Worm (Caenorhabditis elegans) whole organism, late embryonic: ENCODE results near the gene gst-3.

ENCODE experiments used
- C08G9.2 ChIP-seq: sonication (generic microtip); optimal IDR thresholded peaks from 2 replicates; lab custom pipeline; 2016; ENCODE audit warnings: mild to moderate bottlenecking, missing genetic modification characterization, moderate library complexity, missing compliant biosample characterization
- F13H6.1 ChIP-seq: sonication (generic microtip); optimal IDR thresholded peaks from 2 replicates; lab custom pipeline; 2016; ENCODE audit warnings: missing genetic modification characterization, missing compliant biosample characterization
- Y22D7AL.16 ChIP-seq: sonication (generic microtip); optimal IDR thresholded peaks from 2 replicates; lab custom pipeline; 2016; ENCODE audit warnings: missing genetic modification characterization, missing compliant biosample characterization
- ahr-1 ChIP-seq: sonication (generic microtip); optimal IDR thresholded peaks from 2 replicates; lab custom pipeline; 2016; ENCODE audit warnings: missing genetic modification characterization, missing compliant biosample characterization
- ceh-19 ChIP-seq: fragments of 200-800 bp; sonication (Bioruptor generic); optimal IDR thresholded peaks from 2 replicates; lab custom pipeline; 2018; ENCODE audit warnings: mild to moderate bottlenecking, missing genetic modification characterization, missing compliant biosample characterization
- ceh-24 ChIP-seq: sonication (generic microtip); optimal IDR thresholded peaks from 2 replicates; lab custom pipeline; 2016; ENCODE audit warnings: mild to moderate bottlenecking, missing genetic modification characterization, missing compliant biosample characterization
- ceh-31 ChIP-seq: sonication (generic microtip); optimal IDR thresholded peaks from 2 replicates; lab custom pipeline; 2016; ENCODE audit warnings: missing genetic modification characterization, missing compliant biosample characterization
- ceh-34 ChIP-seq: sonication (generic microtip); optimal IDR thresholded peaks from 2 replicates; lab custom pipeline; 2016; ENCODE audit warnings: mild to moderate bottlenecking, missing genetic modification characterization, missing compliant biosample characterization
- dve-1 ChIP-seq: sonication (generic microtip); optimal IDR thresholded peaks from 2 replicates; lab custom pipeline; 2017; ENCODE audit warnings: antibody characterized with exemption, mild to moderate bottlenecking, missing genetic modification characterization, missing compliant biosample characterization
- elt-2 ChIP-seq: sonication (generic microtip); optimal IDR thresholded peaks from 2 replicates; lab custom pipeline; 2016; ENCODE audit warnings: missing genetic modification reagents, missing genetic modification characterization, missing compliant biosample characterization
- elt-4 ChIP-seq: sonication (generic microtip); optimal IDR thresholded peaks from 2 replicates; lab custom pipeline; 2016; ENCODE audit warnings: missing genetic modification characterization, missing compliant biosample characterization
- ets-4 ChIP-seq: sonication (generic microtip); optimal IDR thresholded peaks from 2 replicates; lab custom pipeline; 2016; ENCODE audit warnings: missing genetic modification characterization, missing compliant biosample characterization
- fax-1 ChIP-seq: sonication (generic microtip); optimal IDR thresholded peaks from 2 replicates; lab custom pipeline; 2016; ENCODE audit warnings: missing genotype, missing genetic modification characterization, missing compliant biosample characterization
- fkh-6 ChIP-seq: sonication (generic microtip); optimal IDR thresholded peaks from 2 replicates; lab custom pipeline; 2016; ENCODE audit warnings: missing genetic modification characterization, missing compliant biosample characterization
- gmeb-2 ChIP-seq: sonication (generic microtip); optimal IDR thresholded peaks from 2 replicates; lab custom pipeline; 2016; ENCODE audit warnings: missing genetic modification characterization, inconsistent platforms, missing compliant biosample characterization
- hlh-13 ChIP-seq: fragments of 200-800 bp; sonication (Bioruptor generic); optimal IDR thresholded peaks from 2 replicates; lab custom pipeline; 2018; ENCODE audit warnings: mild to moderate bottlenecking, missing genetic modification characterization, missing compliant biosample characterization
- hlh-30 ChIP-seq: sonication (generic microtip); optimal IDR thresholded peaks from 2 replicates; lab custom pipeline; 2017; ENCODE audit warnings: antibody characterized with exemption, missing genetic modification characterization, missing compliant biosample characterization; ENCODE audit not compliant: insufficient read depth
- hlh-8 ChIP-seq: sonication (generic microtip); optimal IDR thresholded peaks from 2 replicates; lab custom pipeline; 2016; ENCODE audit warnings: missing genotype, missing genetic modification characterization, missing compliant biosample characterization
- madf-2 ChIP-seq: sonication (generic microtip); optimal IDR thresholded peaks from 2 replicates; lab custom pipeline; 2017; ENCODE audit warnings: missing genetic modification characterization, missing compliant biosample characterization
- nfya-1 ChIP-seq: sonication (generic microtip); optimal IDR thresholded peaks from 2 replicates; lab custom pipeline; 2017; ENCODE audit warnings: missing genetic modification characterization, mild to moderate bottlenecking, missing compliant biosample characterization, antibody characterized with exemption, moderate library complexity
- nhr-11 ChIP-seq: fragments of 150-350 bp; optimal IDR thresholded peaks from 2 replicates; lab custom pipeline; 2014; ENCODE audit warnings: missing biosample characterization, missing genetic modification characterization
- nhr-232 ChIP-seq: sonication (generic microtip); optimal IDR thresholded peaks from 2 replicates; lab custom pipeline; 2016; ENCODE audit warnings: missing genetic modification characterization, missing compliant biosample characterization
- npax-4 ChIP-seq: sonication (generic microtip); optimal IDR thresholded peaks from 2 replicates; lab custom pipeline; 2016; ENCODE audit warnings: missing genetic modification characterization, missing compliant biosample characterization
- odd-2 ChIP-seq: sonication (generic microtip); optimal IDR thresholded peaks from 2 replicates; lab custom pipeline; 2017; ENCODE audit warnings: antibody characterized with exemption, mild to moderate bottlenecking, missing genetic modification characterization, missing compliant biosample characterization
- pat-9 ChIP-seq: fragments of 200-800 bp; sonication (Bioruptor generic); optimal IDR thresholded peaks from 2 replicates; lab custom pipeline; 2018; ENCODE audit warnings: mild to moderate bottlenecking, missing genetic modification characterization, moderate library complexity, missing compliant biosample characterization
- pax-1 ChIP-seq: fragments of 150-350 bp; optimal IDR thresholded peaks from 2 replicates; lab custom pipeline; 2014; ENCODE audit warnings: missing biosample characterization, missing genetic modification characterization
- ref-2 ChIP-seq: sonication (generic microtip); optimal IDR thresholded peaks from 2 replicates; lab custom pipeline; 2016; ENCODE audit warnings: missing genetic modification characterization, missing compliant biosample characterization
- rnt-1 ChIP-seq: sonication (generic microtip); optimal IDR thresholded peaks from 2 replicates; lab custom pipeline; 2016; ENCODE audit warnings: missing genetic modification characterization, missing compliant biosample characterization
- sox-2 ChIP-seq: fragments of 200-800 bp; sonication (Bioruptor generic); IDR thresholded peaks from 2 replicates; pipeline ENCODE4 v1.3.6; 2022; ENCODE audit warnings: missing genetic modification reagents, missing genetic modification characterization, missing compliant biosample characterization
- sox-4 ChIP-seq: sonication (generic microtip); optimal IDR thresholded peaks from 2 replicates; lab custom pipeline; 2017; ENCODE audit warnings: mild to moderate bottlenecking, missing genetic modification characterization, inconsistent platforms, missing compliant biosample characterization
- tbx-2 ChIP-seq: sonication (generic microtip); optimal IDR thresholded peaks from 2 replicates; lab custom pipeline; 2016; ENCODE audit warnings: missing genetic modification characterization, missing compliant biosample characterization
- unc-3 ChIP-seq, 2 experiments: fragments of 200-800 bp in 1 of 2; sonication (Bioruptor generic) in 1 of 2; sonication (generic microtip) in 1 of 2; conservative IDR thresholded peaks in 1 of 2; optimal IDR thresholded peaks in 1 of 2; 2 replicates each; pipeline versions ENCODE4 v1.3.6 to Lab custom; 2016 to 2022; ENCODE audit warnings: missing compliant biosample characterization in 2 of 2, missing genetic modification characterization in 2 of 2, missing genetic modification reagents in 1 of 2
- unc-55 ChIP-seq: sonication (generic microtip); optimal IDR thresholded peaks from 2 replicates; lab custom pipeline; 2017; ENCODE audit warnings: missing biosample characterization, missing genetic modification reagents, missing genetic modification characterization
- unc-86 ChIP-seq: sonication (generic microtip); optimal IDR thresholded peaks from 2 replicates; lab custom pipeline; 2016; ENCODE audit warnings: missing genetic modification characterization, missing compliant biosample characterization
- zip-5 ChIP-seq: sonication (generic microtip); optimal IDR thresholded peaks from 2 replicates; lab custom pipeline; 2016; ENCODE audit warnings: missing genetic modification characterization, missing compliant biosample characterization

The gst-3 gene

ce11 chrIV:10129957-10130356 lies 10.1 kb downstream of the gst-3 start, which contains the start of gene glt-3:
TSS of gene glt-3 (plus strand) at chrIV:10130257.
- TF ChIP-seq sox-2 = no peak
- TF ChIP-seq nfya-1 (tag; lab: Kevin White, UChicago) = no peak
- no peak for TF ChIP-seq ets-4
- TF ChIP-seq fkh-6 (tag; lab: Kevin White, UChicago) = no peak
- TF ChIP-seq C08G9.2 (tag; lab: Kevin White, UChicago) = no peak
- TF ChIP-seq, all 69 proteins: peak for 0

- no peak for TF ChIP-seq ceh-34 (tag; lab: Kevin White, UChicago)
- TF ChIP-seq ceh-31 (tag; lab: Kevin White, UChicago) = peak; percentile 63
- TF ChIP-seq elt-2 (tag; lab: Kevin White, UChicago) = peak; percentile 17
- TF ChIP-seq unc-86 (tag; lab: Kevin White, UChicago) = no peak
- peak; percentile 15 for TF ChIP-seq tbx-2 (tag; lab: Kevin White, UChicago)
- TF ChIP-seq nfya-1 (tag; lab: Kevin White, UChicago) = peak; percentile 57
- TF ChIP-seq unc-55 (GFP tag; lab: Kevin White, UChicago) = no peak
- TF ChIP-seq nhr-232 (tag; lab: Kevin White, UChicago) = no peak
- TF ChIP-seq ceh-19 (GFP tag; lab: Kevin White, UChicago) = no peak
- no peak for TF ChIP-seq pat-9 (tag; lab: Kevin White, UChicago)
- TF ChIP-seq pax-1 (tag; lab: Kevin White, UChicago) = no peak
- no peak for TF ChIP-seq F13H6.1 (tag; lab: Kevin White, UChicago)
- TF ChIP-seq odd-2 (tag; lab: Kevin White, UChicago) = no peak
- TF ChIP-seq madf-2 (tag; lab: Kevin White, UChicago) = no peak
- TF ChIP-seq ref-2 (tag; lab: Kevin White, UChicago) = peak; percentile 39
- peak; percentile 35 for TF ChIP-seq dve-1
These were observed 11.1 kb downstream of the gst-3 start, which contains the start of the genes gtbp-1 and K08F4.3 for ce11 chrIV:10128906-10129386. TSS of gene gtbp-1 (minus strand) at chrIV:10128956. TSS of gene K08F4.3 (plus strand) at chrIV:10129257.

- TF ChIP-seq nhr-11 (tag; lab: Kevin White, UChicago) (no peak), hlh-13 (GFP tag; lab: Kevin White, UChicago) (no peak), ceh-31 (tag; lab: Kevin White, UChicago) (no peak), unc-55 (GFP tag; lab: Kevin White, UChicago) (no peak), sox-4 (no peak), ceh-24 (tag; lab: Kevin White, UChicago) (no peak), unc-3 (GFP tag; conservative IDR thresholded peaks at IDR 0.05; lab: Robert Waterston, UW) (no peak), unc-3 (tag; optimal IDR thresholded peaks at IDR 0.05; lab: Kevin White, UChicago) (no peak), ref-2 (tag; lab: Kevin White, UChicago) (no peak), elt-4 (tag; lab: Kevin White, UChicago) (no peak), zip-5 (tag; lab: Kevin White, UChicago) (no peak), fax-1 (no peak), elt-2 (tag; lab: Kevin White, UChicago) (no peak)
These were observed 11.6 kb downstream of the gst-3 start for ce11 chrIV:10128446-10128845.

ce11 chrIV:10126544-10126943 lies 13.5 kb downstream of the gst-3 start, which contains the start of gene ctf-18:
TSS of gene ctf-18 (minus strand) at chrIV:10126644.
- TF ChIP-seq unc-86 (tag; lab: Kevin White, UChicago) = no peak
- no peak for TF ChIP-seq gmeb-2 (tag; lab: Kevin White, UChicago)
- no peak for TF ChIP-seq Y22D7AL.16 (tag; lab: Kevin White, UChicago)
- no peak for TF ChIP-seq sox-4
- TF ChIP-seq ahr-1 (tag; lab: Kevin White, UChicago) = no peak
- no peak for TF ChIP-seq sox-2
- no peak for TF ChIP-seq hlh-30 (tag; lab: Kevin White, UChicago)
- no peak for TF ChIP-seq rnt-1 (tag; lab: Kevin White, UChicago)
- no peak for TF ChIP-seq npax-4 (tag; lab: Kevin White, UChicago)
- TF ChIP-seq hlh-8 = no peak
- no peak for TF ChIP-seq zip-5 (tag; lab: Kevin White, UChicago)
